Worm (Caenorhabditis elegans): Measurements from ENCODE around the gene ent-7.

The ent-7 gene

DNA sequence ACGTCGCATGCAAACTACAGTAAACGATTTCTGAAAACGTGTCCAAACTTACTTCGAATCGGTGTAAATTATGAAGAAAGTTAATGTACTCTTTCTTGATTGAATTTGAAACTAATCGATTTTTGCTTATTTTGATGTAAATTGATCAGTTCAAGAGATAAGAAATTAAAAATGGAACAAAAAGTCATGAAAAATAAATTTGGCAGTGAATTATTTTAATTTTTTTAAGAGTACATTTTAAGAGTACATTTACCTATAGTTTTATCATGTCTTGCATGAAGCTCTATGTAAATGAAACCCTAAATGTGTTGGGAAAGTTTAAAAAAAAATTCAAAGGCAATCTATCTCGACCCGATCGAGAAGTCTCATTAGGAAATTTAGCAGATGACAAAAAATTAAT, 39.1 kb downstream of the ent-7 start, which contains the start of gene T04B2.7:
Gene T04B2.7 (minus strand): TSS at position 101 of the 400 bp plus-strand sequence.
- TF ChIP-seq unc-62 (GFP tag; optimal IDR thresholded peaks at IDR 0.05) = no peak

DNA sequence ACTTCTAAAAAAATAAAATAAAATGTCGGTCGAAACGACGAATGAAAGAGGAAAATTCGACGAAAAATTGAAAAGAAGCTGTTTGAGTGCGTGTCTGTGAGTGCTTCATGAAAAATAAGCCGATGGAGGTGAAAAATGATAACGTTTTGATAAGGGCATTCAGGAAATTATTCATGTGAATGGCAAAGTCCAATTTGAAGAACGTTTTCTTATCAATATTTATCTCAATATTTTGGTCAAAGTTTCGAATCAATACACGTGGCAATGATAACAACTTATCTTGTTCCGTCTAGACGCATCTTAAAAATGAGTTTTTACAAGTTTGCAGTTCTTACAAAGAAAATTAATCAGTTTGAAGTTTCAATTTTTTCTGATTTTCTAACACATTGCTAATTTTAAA, 42.1 kb downstream of the ent-7 start:
- TF ChIP-seq unc-62 (GFP tag; optimal IDR thresholded peaks at IDR 0.05) = no peak

DNA sequence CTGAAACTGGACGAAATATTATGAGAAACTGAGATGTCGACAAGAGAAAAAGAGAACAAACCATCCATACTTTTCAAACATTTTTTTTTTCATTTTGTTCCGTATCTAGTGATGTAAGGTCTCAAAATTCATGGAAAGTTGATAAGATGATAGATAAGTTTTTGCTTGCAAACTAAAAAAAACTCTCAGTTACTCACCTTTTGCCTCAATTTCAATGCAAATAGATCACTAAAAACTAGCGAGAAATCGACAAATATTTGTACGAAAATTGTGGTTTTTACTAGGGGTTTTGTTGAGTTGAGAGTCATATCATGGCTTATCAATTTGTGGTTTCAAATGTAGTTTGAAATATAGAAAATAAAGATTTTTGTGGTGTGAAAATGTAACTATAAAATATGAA, 43.7 kb downstream of the ent-7 start:
- TF ChIP-seq unc-62 (GFP tag; optimal IDR thresholded peaks at IDR 0.05) = no peak

DNA sequence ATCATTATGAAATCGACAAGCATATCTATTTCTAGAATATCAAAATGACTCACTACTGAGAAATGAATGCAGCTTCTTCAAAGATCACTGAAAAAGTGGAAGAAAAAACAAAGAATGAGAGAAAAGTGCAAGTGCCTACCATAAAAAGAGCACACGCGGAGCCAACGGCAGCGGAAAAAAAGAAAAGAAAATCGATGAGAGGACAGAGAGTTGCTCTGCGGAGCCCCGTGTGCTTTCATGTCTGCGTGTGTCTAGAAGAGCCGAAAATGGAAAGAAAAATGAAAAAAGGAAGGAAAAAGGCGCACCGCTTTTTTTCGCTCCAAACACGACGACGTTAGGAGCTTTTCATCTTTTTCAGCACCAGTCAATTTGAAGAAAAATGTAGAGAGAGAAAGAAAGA, 45.7 kb downstream of the ent-7 start, which contains the start of gene ipla-7:
Gene ipla-7 (minus strand): TSS at position 122 of the 400 bp plus-strand sequence.
- TF ChIP-seq unc-62 (GFP tag; optimal IDR thresholded peaks at IDR 0.05) = no peak

DNA sequence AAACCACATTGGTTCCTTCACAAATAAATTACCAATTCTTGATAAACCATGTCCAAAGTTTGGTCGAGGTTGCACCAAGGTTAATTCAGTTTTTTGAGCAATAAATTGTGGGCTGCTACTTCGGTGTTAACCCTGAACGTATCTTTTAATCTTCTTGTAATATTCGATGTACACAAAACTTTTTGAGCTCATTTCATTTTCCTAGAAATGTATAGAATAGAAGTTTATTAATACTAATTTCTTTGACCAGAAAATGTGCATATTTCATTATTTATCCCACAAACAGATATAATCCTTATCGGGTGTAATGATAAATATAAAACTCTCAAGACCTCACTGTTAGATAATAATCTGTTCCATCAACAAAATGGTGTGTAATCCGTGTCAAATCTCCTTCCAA, 46.9 kb downstream of the ent-7 start:
- TF ChIP-seq unc-62 (GFP tag; optimal IDR thresholded peaks at IDR 0.05) = no peak

DNA sequence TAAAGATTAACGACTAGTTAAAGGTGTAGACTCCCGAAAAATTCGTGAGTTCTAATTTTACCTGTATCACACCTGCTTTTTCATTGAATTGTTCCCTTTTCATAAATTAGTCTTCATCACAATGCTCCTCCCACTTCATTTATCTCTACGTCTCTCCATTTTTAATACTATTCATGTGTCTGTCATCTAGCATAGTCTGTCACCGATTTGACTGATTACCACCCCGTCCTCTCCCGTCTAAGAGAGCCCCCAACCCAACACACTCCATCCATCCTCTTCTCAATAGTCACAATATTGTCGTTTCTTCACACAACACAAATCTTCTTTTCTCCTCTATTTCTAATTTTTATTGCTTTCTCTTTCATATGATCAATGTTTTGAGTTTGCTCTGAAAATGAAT, 48.1 kb downstream of the ent-7 start:
- TF ChIP-seq unc-62 (GFP tag; optimal IDR thresholded peaks at IDR 0.05) = no peak

DNA sequence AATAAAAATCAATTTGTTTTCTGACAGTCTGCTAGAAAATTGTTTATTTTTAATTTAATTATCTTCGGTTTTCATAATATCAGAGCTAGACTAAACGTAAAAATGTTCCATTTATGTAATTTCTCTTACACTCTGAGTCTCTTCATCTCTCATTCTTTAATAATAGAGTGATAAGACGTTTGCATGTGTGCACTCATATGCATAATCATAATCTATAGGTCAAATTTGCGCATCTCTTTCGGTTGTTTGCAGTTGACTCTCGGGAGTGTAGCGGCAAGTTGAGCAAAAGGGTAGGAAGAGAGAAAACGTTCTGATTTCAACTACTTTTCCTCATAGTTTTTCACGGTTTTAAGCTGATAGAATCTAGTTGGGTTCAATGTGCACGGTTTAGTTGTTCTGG, 49.4 kb downstream of the ent-7 start:
- no peak for TF ChIP-seq unc-62 (GFP tag; optimal IDR thresholded peaks at IDR 0.05)

DNA sequence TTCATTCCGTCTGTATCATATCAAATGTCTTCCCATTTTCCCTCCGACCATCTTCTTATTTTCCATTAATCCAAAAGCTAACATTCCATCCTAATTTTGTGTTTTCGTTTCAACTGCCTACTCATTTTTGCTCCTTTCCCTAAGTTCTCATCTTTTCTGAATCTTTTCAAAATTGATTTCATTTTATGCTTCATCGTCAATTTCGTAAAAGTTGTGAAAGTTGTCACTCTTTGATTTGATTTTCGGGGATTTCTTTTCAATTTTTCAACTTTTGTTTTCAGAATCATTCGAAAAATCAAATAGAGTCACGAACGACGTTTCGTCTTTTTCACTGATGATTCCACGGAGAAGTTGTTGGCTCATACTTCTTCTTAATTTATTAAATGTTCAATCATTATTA, 50.5 kb downstream of the ent-7 start, which contains the start of gene cwn-2:
Gene cwn-2 (plus strand): TSS at position 276 of the 400 bp plus-strand sequence.
- no peak for TF ChIP-seq unc-62 (GFP tag; optimal IDR thresholded peaks at IDR 0.05)

DNA sequence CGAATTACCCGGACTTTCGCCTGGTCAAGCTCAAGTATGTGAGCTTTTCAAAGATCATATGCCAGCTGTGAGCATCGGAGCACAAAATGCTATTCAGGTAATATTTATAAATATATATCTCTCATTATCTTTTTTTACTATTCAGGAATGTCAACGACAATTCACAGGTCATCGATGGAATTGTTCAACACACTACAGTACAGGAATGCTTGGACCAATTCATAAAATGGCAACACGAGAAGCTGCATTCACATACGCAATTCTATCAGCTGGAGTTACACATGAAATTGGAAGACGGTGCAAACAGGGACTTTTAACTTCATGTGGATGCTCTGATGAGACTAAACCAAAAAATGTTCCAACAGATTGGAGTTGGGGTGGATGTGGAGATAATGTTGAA, 51.2 kb downstream of the ent-7 start:
- no peak for TF ChIP-seq unc-62 (GFP tag; optimal IDR thresholded peaks at IDR 0.05)
